Fruit fly (Drosophila melanogaster): ENCODE results near the gene mRpL28.

- TF ChIP-seq CTCF (optimal IDR thresholded peaks at IDR 0.05) (peak in 1 of 2 experiments; percentile 56), CG8478 (optimal IDR thresholded peaks at IDR 0.05) (no peak)
These were observed 30.1 kb downstream of the mRpL28 start for dm6 chr2L:5003670-5004453.

Measured in S2 (cell line).